Worm (Caenorhabditis elegans) whole organism, L1 larva: ENCODE results near the gene faah-1.
A peak's percentile ranks its signal among the peaks of the same experiment; 100 is the strongest.

Source experiments
- C04F5.9 ChIP-seq: sonication (generic microtip); optimal IDR thresholded peaks from 2 replicates; lab custom pipeline; 2016; ENCODE audit warnings: missing genetic modification characterization, missing compliant biosample characterization
- Y116A8C.19 ChIP-seq: sonication (generic microtip); optimal IDR thresholded peaks from 2 replicates; lab custom pipeline; 2016; ENCODE audit warnings: missing compliant biosample characterization, missing genetic modification characterization, borderline replicate concordance
- aly-2 ChIP-seq: fragments of 150-350 bp; optimal IDR thresholded peaks from 2 replicates; lab custom pipeline; 2014; ENCODE audit warnings: missing biosample characterization, missing genetic modification characterization
- blmp-1 ChIP-seq: fragments of 150-350 bp; optimal IDR thresholded peaks from 2 replicates; lab custom pipeline; 2014; ENCODE audit warnings: missing biosample characterization, missing genetic modification characterization
- ceh-82 ChIP-seq, 3 experiments: fragments of 150-350 bp in 1 of 3; sonication (generic microtip) in 2 of 3; optimal IDR thresholded peaks; 2 replicates each; lab custom pipeline; 2014 to 2017; ENCODE audit warnings: missing biosample characterization in 3 of 3, missing genetic modification characterization in 3 of 3
- ceh-88 ChIP-seq: fragments of 200-800 bp; sonication (Bioruptor generic); IDR thresholded peaks from 2 replicates; pipeline ENCODE4 v1.3.6; 2022; ENCODE audit warnings: missing genetic modification characterization, missing compliant biosample characterization
- ceh-90 ChIP-seq: sonication (generic microtip); optimal IDR thresholded peaks from 2 replicates; lab custom pipeline; 2016; ENCODE audit warnings: missing genetic modification characterization, missing compliant biosample characterization
- ces-1 ChIP-seq: fragments of 150-350 bp; optimal IDR thresholded peaks from 2 replicates; lab custom pipeline; 2014; ENCODE audit warnings: missing biosample characterization, missing genetic modification reagents, missing genetic modification characterization
- dpl-1 ChIP-seq, 3 experiments: fragments of 150-350 bp in 2 of 3; sonication (generic microtip) in 1 of 3; optimal IDR thresholded peaks; 2 replicates each; lab custom pipeline; 2014 to 2017; ENCODE audit warnings: missing biosample characterization in 3 of 3, missing genetic modification characterization in 3 of 3, missing genetic modification reagents in 3 of 3
- dsc-1 ChIP-seq: sonication (generic microtip); optimal IDR thresholded peaks from 2 replicates; lab custom pipeline; 2016; ENCODE audit warnings: mild to moderate bottlenecking, missing genetic modification characterization, missing compliant biosample characterization
- efl-1 ChIP-seq, 4 experiments: fragments of 150-350 bp; optimal IDR thresholded peaks in 3 of 4; peaks in 1 of 4; 1 replicate in 1 of 4; 2 replicates in 3 of 4; lab custom pipeline; 2014; ENCODE audit warnings: missing biosample characterization in 2 of 4, missing genetic modification characterization in 2 of 4, missing genetic modification reagents in 2 of 4
- egl-13 ChIP-seq: sonication (generic microtip); optimal IDR thresholded peaks from 2 replicates; lab custom pipeline; 2016; ENCODE audit warnings: missing genotype, missing genetic modification reagents, missing genetic modification characterization, missing compliant biosample characterization
- elt-2 ChIP-seq: sonication (generic microtip); optimal IDR thresholded peaks from 2 replicates; lab custom pipeline; 2016; ENCODE audit warnings: missing genetic modification characterization, mild to moderate bottlenecking, inconsistent platforms, missing compliant biosample characterization, missing genetic modification reagents
- elt-3 ChIP-seq, 6 experiments: fragments of 150-350 bp in 1 of 6; sonication (generic microtip); optimal IDR thresholded peaks; 2 replicates each; lab custom pipeline; 2017 to 2018; ENCODE audit warnings: missing biosample characterization in 6 of 6, missing genetic modification characterization in 6 of 6, inconsistent platforms in 1 of 6
- fkh-10 ChIP-seq: sonication (generic microtip); optimal IDR thresholded peaks from 2 replicates; lab custom pipeline; 2017; ENCODE audit warnings: missing biosample characterization, missing genetic modification reagents, missing genetic modification characterization
- fkh-8 ChIP-seq: sonication (generic microtip); optimal IDR thresholded peaks from 2 replicates; lab custom pipeline; 2016; ENCODE audit warnings: mild to moderate bottlenecking, missing genetic modification characterization, missing compliant biosample characterization
- fos-1 ChIP-seq: fragments of 150-350 bp; optimal IDR thresholded peaks from 2 replicates; lab custom pipeline; 2014; ENCODE audit warnings: missing biosample characterization, missing genetic modification characterization
- hpl-2 ChIP-seq: fragments of 150-350 bp; optimal IDR thresholded peaks from 2 replicates; lab custom pipeline; 2014; ENCODE audit warnings: missing biosample characterization, missing genetic modification reagents, missing genetic modification characterization
- irx-1 ChIP-seq: sonication (generic microtip); optimal IDR thresholded peaks from 2 replicates; lab custom pipeline; 2016; ENCODE audit warnings: missing genetic modification characterization, missing compliant biosample characterization
- jun-1 ChIP-seq: fragments of 150-350 bp; optimal IDR thresholded peaks from 2 replicates; lab custom pipeline; 2014; ENCODE audit warnings: missing biosample characterization, missing genetic modification reagents, missing genetic modification characterization
- lin-15B ChIP-seq: fragments of 150-350 bp; sonication (generic microtip); optimal IDR thresholded peaks from 3 replicates; lab custom pipeline; 2014; ENCODE audit warnings: missing biosample characterization, missing genetic modification characterization
- lin-35 ChIP-seq, 2 experiments: fragments of 150-350 bp; optimal IDR thresholded peaks; 2 replicates each; lab custom pipeline; 2014; ENCODE audit warnings: missing biosample characterization in 2 of 2, missing genetic modification characterization in 2 of 2, missing genetic modification reagents in 2 of 2
- lir-3 ChIP-seq: sonication (generic microtip); optimal IDR thresholded peaks from 2 replicates; lab custom pipeline; 2016; ENCODE audit warnings: mild to moderate bottlenecking, missing genetic modification characterization, moderate library complexity, missing compliant biosample characterization; ENCODE audit not compliant: poor library complexity
- lsy-2 ChIP-seq, 2 experiments: fragments of 150-350 bp; optimal IDR thresholded peaks; 2 replicates each; lab custom pipeline; 2014; ENCODE audit warnings: missing biosample characterization in 2 of 2, missing genetic modification characterization in 2 of 2
- mab-9 ChIP-seq: fragments of 200-800 bp; sonication (Bioruptor generic); IDR thresholded peaks from 2 replicates; pipeline ENCODE4 v1.3.6; 2022; ENCODE audit warnings: missing genetic modification reagents, missing genetic modification characterization, missing compliant biosample characterization
- mef-2 ChIP-seq: fragments of 150-350 bp; optimal IDR thresholded peaks from 2 replicates; lab custom pipeline; 2014; ENCODE audit warnings: missing biosample characterization, missing genetic modification characterization
- mep-1 ChIP-seq: fragments of 150-350 bp; optimal IDR thresholded peaks from 2 replicates; lab custom pipeline; 2014; ENCODE audit warnings: missing biosample characterization, missing genetic modification characterization
- nhr-11 ChIP-seq: fragments of 150-350 bp; optimal IDR thresholded peaks from 2 replicates; lab custom pipeline; 2014; ENCODE audit warnings: missing biosample characterization, missing genetic modification characterization
- nhr-19 ChIP-seq: fragments of 200-800 bp; sonication (Bioruptor generic); conservative IDR thresholded peaks from 2 replicates; pipeline ENCODE4 v1.3.6; 2022; ENCODE audit warnings: missing genetic modification characterization, missing compliant biosample characterization
- nhr-20 ChIP-seq: sonication (generic microtip); optimal IDR thresholded peaks from 2 replicates; lab custom pipeline; 2016; ENCODE audit warnings: mild to moderate bottlenecking, missing genetic modification characterization, missing compliant biosample characterization
- nhr-47 ChIP-seq: sonication (generic microtip); optimal IDR thresholded peaks from 2 replicates; lab custom pipeline; 2016; ENCODE audit warnings: mild to moderate bottlenecking, missing genetic modification characterization, moderate library complexity, missing compliant biosample characterization
- nhr-71 ChIP-seq: sonication (generic microtip); optimal IDR thresholded peaks from 2 replicates; lab custom pipeline; 2016; ENCODE audit warnings: mild to moderate bottlenecking, missing genetic modification characterization, moderate library complexity, missing compliant biosample characterization
- nhr-76 ChIP-seq: sonication (generic microtip); optimal IDR thresholded peaks from 2 replicates; lab custom pipeline; 2017; ENCODE audit warnings: missing biosample characterization, missing genetic modification characterization
- nhr-77 ChIP-seq: fragments of 150-350 bp; optimal IDR thresholded peaks from 2 replicates; lab custom pipeline; 2014; ENCODE audit warnings: missing biosample characterization, missing genetic modification characterization
- nhr-85 ChIP-seq: sonication (generic microtip); peaks from one replicate; lab custom pipeline; 2016; ENCODE audit warnings: missing genetic modification characterization, inconsistent platforms, missing compliant biosample characterization
- pax-3 ChIP-seq: fragments of 200-800 bp; sonication (Bioruptor generic); optimal IDR thresholded peaks from 2 replicates; lab custom pipeline; 2018; ENCODE audit warnings: mild to moderate bottlenecking, missing genetic modification characterization, moderate library complexity, missing compliant biosample characterization
- snu-23 ChIP-seq: sonication (generic microtip); optimal IDR thresholded peaks from 2 replicates; lab custom pipeline; 2016; ENCODE audit warnings: missing genetic modification characterization, missing compliant biosample characterization
- sox-4 ChIP-seq: sonication (generic microtip); optimal IDR thresholded peaks from 2 replicates; lab custom pipeline; 2016; ENCODE audit warnings: missing genetic modification characterization, missing compliant biosample characterization
- swsn-7 ChIP-seq: sonication (generic microtip); optimal IDR thresholded peaks from 2 replicates; lab custom pipeline; 2016; ENCODE audit warnings: missing genetic modification characterization, missing compliant biosample characterization
- tbx-2 ChIP-seq: sonication (generic microtip); optimal IDR thresholded peaks from 2 replicates; lab custom pipeline; 2016; ENCODE audit warnings: missing genetic modification characterization, missing compliant biosample characterization
- tlp-1 ChIP-seq: fragments of 150-350 bp; optimal IDR thresholded peaks from 2 replicates; lab custom pipeline; 2014; ENCODE audit warnings: missing biosample characterization, missing genetic modification characterization
- unc-130 ChIP-seq: fragments of 150-350 bp; optimal IDR thresholded peaks from 2 replicates; lab custom pipeline; 2017; ENCODE audit warnings: missing biosample characterization, missing genetic modification characterization, inconsistent platforms
- unc-62 ChIP-seq: fragments of 150-350 bp; optimal IDR thresholded peaks from 2 replicates; lab custom pipeline; 2014; ENCODE audit warnings: missing biosample characterization, missing genetic modification reagents, missing genetic modification characterization
- unc-86 ChIP-seq: sonication (generic microtip); optimal IDR thresholded peaks from 2 replicates; lab custom pipeline; 2016; ENCODE audit warnings: missing genetic modification characterization, missing compliant biosample characterization
- vab-15 ChIP-seq: sonication (generic microtip); optimal IDR thresholded peaks from 2 replicates; lab custom pipeline; 2017; ENCODE audit warnings: missing genotype, mild to moderate bottlenecking, missing genetic modification characterization, missing compliant biosample characterization
- zag-1 ChIP-seq: fragments of 150-350 bp; optimal IDR thresholded peaks from 2 replicates; lab custom pipeline; 2014; ENCODE audit warnings: missing biosample characterization, missing genetic modification characterization

The faah-1 gene

DNA sequence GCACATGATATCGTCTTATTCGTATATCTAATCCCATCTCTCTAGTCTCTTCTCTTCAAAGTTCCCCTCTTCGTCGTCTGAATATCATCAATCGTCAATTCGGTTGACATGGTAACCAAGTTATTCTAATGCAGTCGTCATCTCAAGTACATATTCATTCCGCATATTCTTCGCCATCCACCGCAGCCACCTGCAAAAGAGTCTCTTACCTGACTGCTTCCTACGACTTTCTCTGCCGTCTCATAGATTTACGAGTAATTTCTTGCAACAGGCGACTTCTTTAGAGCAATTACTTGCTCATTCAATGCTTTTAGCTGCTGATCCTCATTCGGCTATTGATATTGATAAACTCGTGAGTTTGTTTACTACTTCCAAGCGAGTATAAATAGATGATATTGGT is 31.8 kb upstream of the faah-1 start:
- TF ChIP-seq mef-2 (tag; lab: Kevin White, UChicago) (no peak), unc-130 (tag; lab: Kevin White, UChicago) (no peak), lin-35 (GFP tag; optimal IDR thresholded peaks at IDR 0.05; lab: Kevin White, UChicago) (no peak), lir-3 (tag; lab: Kevin White, UChicago) (no peak), unc-86 (tag; lab: Kevin White, UChicago) (no peak), fkh-8 (tag; lab: Kevin White, UChicago) (peak; percentile 85), nhr-11 (tag; lab: Kevin White, UChicago) (no peak), tlp-1 (tag; lab: Kevin White, UChicago) (no peak), lin-15B (tag; lab: Kevin White, UChicago) (no peak), egl-13 (tag; lab: Kevin White, UChicago) (peak; percentile 1), vab-15 (tag; lab: Kevin White, UChicago) (no peak), lsy-2 (tag; optimal IDR thresholded peaks at IDR 0.05; lab: Kevin White, UChicago) (no peak), ces-1 (GFP tag; lab: Kevin White, UChicago) (no peak), zag-1 (tag; lab: Kevin White, UChicago) (no peak), fkh-10 (GFP tag; lab: Kevin White, UChicago) (no peak), tbx-2 (tag; lab: Kevin White, UChicago) (no peak), nhr-85 (tag; lab: Kevin White, UChicago) (no peak), nhr-20 (no peak), pax-3 (peak; percentile 44), Y116A8C.19 (tag; lab: Kevin White, UChicago) (no peak), hpl-2 (GFP tag; lab: Kevin White, UChicago) (no peak), aly-2 (tag; lab: Kevin White, UChicago) (no peak), jun-1 (tag; lab: Kevin White, UChicago) (no peak), dsc-1 (tag; lab: Kevin White, UChicago) (peak; percentile 70), nhr-76 (tag; lab: Kevin White, UChicago) (no peak), sox-4 (peak; percentile 57), ceh-90 (tag; lab: Kevin White, UChicago) (no peak), snu-23 (no peak), elt-3 (tag; optimal IDR thresholded peaks at IDR 0.05; lab: Kevin White, UChicago) (no peak), nhr-19 (GFP tag; lab: Robert Waterston, UW) (no peak), ceh-88 (GFP tag; lab: Robert Waterston, UW) (no peak), mep-1 (tag; lab: Kevin White, UChicago) (no peak), ceh-82 (tag; optimal IDR thresholded peaks at IDR 0.05; lab: Kevin White, UChicago) (no peak)

DNA sequence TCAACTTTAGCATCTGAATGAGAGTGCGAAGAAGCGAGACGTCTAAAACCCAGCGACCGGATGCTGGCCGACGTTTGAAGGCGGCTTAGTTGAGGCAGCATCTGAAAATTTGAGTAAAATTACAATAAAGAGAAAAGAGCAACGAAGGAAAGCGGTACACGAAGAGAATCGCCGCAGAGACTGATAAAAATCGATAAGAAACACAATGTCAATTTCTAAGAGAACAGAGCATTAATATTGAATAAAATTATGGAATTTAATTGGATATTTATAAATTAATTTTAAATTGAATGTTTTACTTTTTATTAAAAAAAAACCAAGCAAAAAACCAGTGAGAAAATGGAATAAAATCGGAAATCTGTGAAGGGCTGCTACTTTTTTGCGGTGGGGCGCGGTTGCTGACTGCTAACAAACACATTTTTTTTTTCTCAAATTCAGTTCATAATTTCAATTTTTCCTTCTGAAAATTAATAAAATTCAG is 29.0 kb upstream of the faah-1 start, which contains the start of the genes ndub-11 and moc-3:
Gene ndub-11 (minus strand): TSS at position 101 of the 481 bp plus-strand sequence.
Gene moc-3 (plus strand): TSS at position 431 of the 481 bp plus-strand sequence.
- TF ChIP-seq lsy-2 (tag; optimal IDR thresholded peaks at IDR 0.05; lab: Kevin White, UChicago) (peak in 1 of 2 experiments; percentile 9), Y116A8C.19 (tag; lab: Kevin White, UChicago) (no peak), unc-62 (GFP tag; lab: Kevin White, UChicago) (no peak), dpl-1 (GFP tag; optimal IDR thresholded peaks at IDR 0.05; lab: Kevin White, UChicago) (peak in 1 of 3 experiments; percentile 25)

DNA sequence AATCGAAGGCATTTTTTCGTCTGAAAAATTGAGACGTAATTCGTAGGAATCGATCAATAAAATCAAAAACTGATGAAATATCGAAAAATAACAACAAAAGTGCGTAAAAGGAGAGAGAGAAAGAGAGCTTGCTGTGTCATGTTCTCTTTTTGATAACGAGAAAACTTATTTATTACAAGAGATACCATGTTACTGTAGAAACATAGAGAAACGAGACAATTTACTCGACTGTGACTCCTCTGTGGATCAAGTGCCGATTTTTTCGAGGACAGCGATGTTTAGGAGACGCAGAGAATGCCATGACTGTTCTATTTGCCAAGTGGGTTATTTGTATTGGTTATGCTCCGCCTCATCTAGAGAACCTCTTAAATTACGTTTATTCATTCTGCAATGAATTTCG is 25.7 kb upstream of the faah-1 start, which contains the start of gene sph-1:
Gene sph-1 (minus strand): TSS at position 23 of the 400 bp plus-strand sequence.
- TF ChIP-seq lir-3 (tag; lab: Kevin White, UChicago) (no peak), lin-15B (tag; lab: Kevin White, UChicago) (no peak), nhr-77 (tag; lab: Kevin White, UChicago) (peak; percentile 46), lin-35 (GFP tag; optimal IDR thresholded peaks at IDR 0.05; lab: Kevin White, UChicago) (peak in 1 of 2 experiments; percentile 48), snu-23 (peak; percentile 52), blmp-1 (tag; lab: Kevin White, UChicago) (peak; percentile 22), C04F5.9 (tag; lab: Kevin White, UChicago) (no peak), irx-1 (no peak), nhr-85 (tag; lab: Kevin White, UChicago) (no peak), mab-9 (GFP tag; lab: Robert Waterston, UW) (no peak), dsc-1 (tag; lab: Kevin White, UChicago) (no peak), mep-1 (tag; lab: Kevin White, UChicago) (peak; percentile 47), efl-1 (optimal IDR thresholded peaks at IDR 0.05; lab: Kevin White, UChicago) (peak in 1 of 2 experiments; percentile 9), efl-1 (GFP tag; optimal IDR thresholded peaks at IDR 0.05 in 1 of 2; lab: Kevin White, UChicago) (peak in 1 of 2 experiments; percentile 89), swsn-7 (no peak), nhr-71 (tag; lab: Kevin White, UChicago) (peak; percentile 36), elt-2 (tag; lab: Kevin White, UChicago) (peak; percentile 49), nhr-76 (tag; lab: Kevin White, UChicago) (no peak), lsy-2 (tag; optimal IDR thresholded peaks at IDR 0.05; lab: Kevin White, UChicago) (peak in 1 of 2 experiments; percentile 21), egl-13 (tag; lab: Kevin White, UChicago) (no peak), fos-1 (tag; lab: Kevin White, UChicago) (peak; percentile 40), nhr-47 (tag; lab: Kevin White, UChicago) (no peak), pax-3 (no peak), zag-1 (tag; lab: Kevin White, UChicago) (no peak), unc-62 (GFP tag; lab: Kevin White, UChicago) (no peak)
